Worm (Caenorhabditis elegans) whole organism, L3 larva: ENCODE results near the gene msp-32.

Source experiments
- ZK546.5 ChIP-seq: sonication (generic microtip); optimal IDR thresholded peaks from 2 replicates; lab custom pipeline; 2017; ENCODE audit warnings: missing biosample characterization, missing genetic modification characterization
- ama-1 ChIP-seq: fragments of 150-350 bp; optimal IDR thresholded peaks from 2 replicates; lab custom pipeline; 2018
- ceh-16 ChIP-seq: sonication (generic microtip); optimal IDR thresholded peaks from 2 replicates; lab custom pipeline; 2017; ENCODE audit warnings: missing biosample characterization, missing genetic modification characterization
- ceh-28 ChIP-seq: fragments of 150-350 bp; optimal IDR thresholded peaks from 2 replicates; lab custom pipeline; 2014; ENCODE audit warnings: missing biosample characterization, missing genetic modification reagents, missing genetic modification characterization
- ceh-82 ChIP-seq: fragments of 150-350 bp; optimal IDR thresholded peaks from 2 replicates; lab custom pipeline; 2014; ENCODE audit warnings: missing biosample characterization, missing genetic modification characterization
- ceh-9 ChIP-seq: sonication (generic microtip); optimal IDR thresholded peaks from 2 replicates; lab custom pipeline; 2018; ENCODE audit warnings: missing biosample characterization, missing genetic modification characterization
- egl-27 ChIP-seq: sonication (generic microtip); optimal IDR thresholded peaks from 4 replicates; lab custom pipeline; 2017; ENCODE audit warnings: missing biosample characterization, missing genetic modification reagents, missing genetic modification characterization
- egl-5 ChIP-seq: fragments of 150-350 bp; optimal IDR thresholded peaks from 2 replicates; lab custom pipeline; 2017; ENCODE audit warnings: missing biosample characterization, missing genetic modification reagents, missing genetic modification characterization, inconsistent platforms
- elt-2 ChIP-seq: sonication (generic microtip); optimal IDR thresholded peaks from 2 replicates; lab custom pipeline; 2016; ENCODE audit warnings: missing genetic modification reagents, mild to moderate bottlenecking, missing genetic modification characterization, missing compliant biosample characterization
- elt-3 ChIP-seq, 3 experiments: fragments of 150-350 bp in 1 of 3; sonication (generic microtip) in 2 of 3; optimal IDR thresholded peaks; 2 replicates in 2 of 3; 4 replicates in 1 of 3; lab custom pipeline; 2014 to 2017; ENCODE audit warnings: missing biosample characterization in 3 of 3, missing genetic modification characterization in 3 of 3
- fkh-10 ChIP-seq: sonication (generic microtip); optimal IDR thresholded peaks from 2 replicates; lab custom pipeline; 2017; ENCODE audit warnings: missing biosample characterization, missing genetic modification reagents, missing genetic modification characterization
- fos-1 ChIP-seq: fragments of 150-350 bp; optimal IDR thresholded peaks from 2 replicates; lab custom pipeline; 2014; ENCODE audit warnings: missing biosample characterization, missing genetic modification characterization
- hmg-11 ChIP-seq: sonication (generic microtip); optimal IDR thresholded peaks from 2 replicates; lab custom pipeline; 2016; ENCODE audit warnings: missing genetic modification characterization, missing compliant biosample characterization
- jun-1 ChIP-seq: fragments of 150-350 bp; optimal IDR thresholded peaks from 2 replicates; lab custom pipeline; 2014; ENCODE audit warnings: missing biosample characterization, missing genetic modification reagents, missing genetic modification characterization
- lin-15B ChIP-seq: fragments of 150-350 bp; optimal IDR thresholded peaks from 2 replicates; lab custom pipeline; 2014; ENCODE audit warnings: missing biosample characterization, missing genetic modification characterization
- lin-39 ChIP-seq: fragments of 150-350 bp; optimal IDR thresholded peaks from 2 replicates; lab custom pipeline; 2018; ENCODE audit warnings: missing biosample characterization, missing genetic modification reagents, missing genetic modification characterization
- lsy-12 ChIP-seq: sonication (generic microtip); optimal IDR thresholded peaks from 2 replicates; lab custom pipeline; 2016; ENCODE audit warnings: mild to moderate bottlenecking, missing genetic modification characterization, missing compliant biosample characterization
- mdl-1 ChIP-seq: fragments of 150-350 bp; optimal IDR thresholded peaks from 2 replicates; lab custom pipeline; 2014; ENCODE audit warnings: missing biosample characterization, missing genetic modification characterization
- nfya-1 ChIP-seq: sonication (generic microtip); optimal IDR thresholded peaks from 2 replicates; lab custom pipeline; 2017; ENCODE audit warnings: missing genetic modification characterization, mild to moderate bottlenecking, missing compliant biosample characterization, antibody characterized with exemption, moderate library complexity; ENCODE audit not compliant: insufficient read depth
- nhr-11 ChIP-seq: fragments of 150-350 bp; optimal IDR thresholded peaks from 2 replicates; lab custom pipeline; 2014; ENCODE audit warnings: missing biosample characterization, missing genetic modification characterization
- nhr-12 ChIP-seq: fragments of 150-350 bp; optimal IDR thresholded peaks from 2 replicates; lab custom pipeline; 2014; ENCODE audit warnings: missing biosample characterization, missing genetic modification characterization
- nhr-23 ChIP-seq: fragments of 150-350 bp; optimal IDR thresholded peaks from 2 replicates; lab custom pipeline; 2014; ENCODE audit warnings: missing biosample characterization, missing genetic modification reagents, missing genetic modification characterization
- nhr-25 ChIP-seq: sonication (generic microtip); optimal IDR thresholded peaks from 2 replicates; lab custom pipeline; 2017; ENCODE audit warnings: missing biosample characterization, missing genetic modification characterization
- nhr-28 ChIP-seq: fragments of 150-350 bp; optimal IDR thresholded peaks from 2 replicates; lab custom pipeline; 2014; ENCODE audit warnings: missing biosample characterization, missing genetic modification characterization
- nhr-77 ChIP-seq: fragments of 150-350 bp; optimal IDR thresholded peaks from 2 replicates; lab custom pipeline; 2014; ENCODE audit warnings: missing biosample characterization, missing genetic modification characterization
- pha-4 ChIP-seq: fragments of 150-350 bp; optimal IDR thresholded peaks from 2 replicates; lab custom pipeline; 2014; ENCODE audit warnings: missing biosample characterization, missing genetic modification reagents, missing genetic modification characterization
- pqm-1 ChIP-seq: fragments of 150-350 bp; optimal IDR thresholded peaks from 2 replicates; lab custom pipeline; 2017; ENCODE audit warnings: missing biosample characterization, missing genetic modification characterization, inconsistent platforms
- sea-2 ChIP-seq: fragments of 150-350 bp; sonication (generic microtip); optimal IDR thresholded peaks from 4 replicates; lab custom pipeline; 2014; ENCODE audit warnings: missing biosample characterization, missing genetic modification reagents, missing genetic modification characterization
- skn-1 ChIP-seq: fragments of 150-350 bp; optimal IDR thresholded peaks from 2 replicates; lab custom pipeline; 2014; ENCODE audit warnings: missing biosample characterization, missing genetic modification characterization
- snpc-4 ChIP-seq: fragments of 150-350 bp; optimal IDR thresholded peaks from 2 replicates; lab custom pipeline; 2014; ENCODE audit warnings: missing biosample characterization, missing genetic modification characterization
- tbx-2 ChIP-seq: sonication (generic microtip); optimal IDR thresholded peaks from 2 replicates; lab custom pipeline; 2016; ENCODE audit warnings: mild to moderate bottlenecking, missing genetic modification characterization, missing compliant biosample characterization
- zag-1 ChIP-seq: fragments of 150-350 bp; optimal IDR thresholded peaks from 2 replicates; lab custom pipeline; 2014; ENCODE audit warnings: missing biosample characterization, missing genetic modification characterization
- ztf-11 ChIP-seq: fragments of 150-350 bp; optimal IDR thresholded peaks from 2 replicates; lab custom pipeline; 2014; ENCODE audit warnings: missing biosample characterization, missing genetic modification characterization

Gene msp-32

ce11 chrII:4904778-4905177 lies 6.1 kb downstream of the msp-32 start, which contains the start of gene btbd-10:
TSS of gene btbd-10 (plus strand) at chrII:4905008.
- TF ChIP-seq elt-2 (tag; lab: Kevin White, UChicago) (peak; percentile 75), jun-1 (no peak)

DNA sequence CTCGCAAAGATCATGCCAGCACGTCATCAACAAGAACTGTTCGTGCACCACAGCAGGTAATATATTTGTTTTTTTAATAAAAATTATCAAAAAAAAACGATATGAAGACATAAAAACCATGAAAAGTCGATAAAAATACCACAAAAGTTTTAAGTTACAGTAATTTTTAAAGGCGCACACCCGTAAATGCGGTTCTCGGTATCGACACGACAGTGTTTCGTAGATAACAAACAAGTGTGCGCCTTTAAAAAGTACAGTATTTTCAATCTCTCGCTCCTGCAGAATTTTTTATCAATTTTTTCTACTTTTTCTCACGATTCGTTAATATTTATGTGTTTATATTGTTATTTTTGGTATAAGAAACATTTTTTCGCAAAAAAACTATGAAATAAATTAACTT lies 6.7 kb downstream of the msp-32 start:
- TF ChIP-seq lin-15B (tag; lab: Kevin White, UChicago) = no peak
- TF ChIP-seq ceh-28 (tag; lab: Kevin White, UChicago) = no peak
- no peak for TF ChIP-seq pqm-1
- no peak for TF ChIP-seq nhr-28 (tag; lab: Kevin White, UChicago)
- no peak for TF ChIP-seq nhr-12 (tag; lab: Kevin White, UChicago)
- no peak for TF ChIP-seq ama-1 (lab: Kevin White, UChicago)
- no peak for TF ChIP-seq nhr-11 (tag; lab: Kevin White, UChicago)
- TF ChIP-seq sea-2 (GFP tag; lab: Kevin White, UChicago) = no peak
- TF ChIP-seq lsy-12 (tag; lab: Kevin White, UChicago) = no peak
- no peak for TF ChIP-seq elt-3 (tag; optimal IDR thresholded peaks at IDR 0.05; lab: Kevin White, UChicago)
- no peak for TF ChIP-seq lin-39 (tag; lab: Kevin White, UChicago)
- TF ChIP-seq egl-27 = no peak
- TF ChIP-seq nhr-23 (tag; lab: Kevin White, UChicago) = no peak
- no peak for TF ChIP-seq ceh-16
- TF ChIP-seq tbx-2 (tag; lab: Kevin White, UChicago) = no peak
- TF ChIP-seq ceh-82 (tag; lab: Kevin White, UChicago) = no peak
- no peak for TF ChIP-seq pha-4 (tag; lab: Kevin White, UChicago)
- no peak for TF ChIP-seq nfya-1 (tag; lab: Kevin White, UChicago)
- no peak for TF ChIP-seq ceh-9 (tag; lab: Kevin White, UChicago)
- TF ChIP-seq hmg-11 (tag; lab: Kevin White, UChicago) = no peak

ce11 chrII:4905883-4906282 lies 7.3 kb downstream of the msp-32 start:
- TF ChIP-seq tbx-2 (tag; lab: Kevin White, UChicago) (no peak), ZK546.5 (no peak), ceh-9 (tag; lab: Kevin White, UChicago) (no peak), zag-1 (tag; lab: Kevin White, UChicago) (no peak)

DNA sequence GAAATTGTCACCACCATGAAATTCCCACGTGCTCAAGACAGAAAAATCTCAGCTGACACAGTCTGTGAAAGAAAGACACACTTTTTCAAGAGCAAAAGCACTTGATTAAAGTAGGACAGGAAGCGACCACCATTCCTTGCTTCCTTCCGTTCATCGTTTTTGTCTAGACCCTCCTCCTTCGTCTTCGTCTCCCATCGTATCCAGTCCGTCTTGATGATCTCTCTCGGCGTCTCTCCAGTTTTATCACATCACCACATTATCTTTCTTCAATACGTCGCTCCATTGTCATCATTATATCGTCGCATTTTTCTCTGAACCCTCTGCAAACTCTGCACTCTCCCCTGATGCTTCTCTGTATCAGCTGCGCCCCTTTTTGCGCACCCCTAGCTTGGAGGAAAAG lies 9.5 kb downstream of the msp-32 start:
- TF ChIP-seq skn-1 (tag; lab: Kevin White, UChicago) (peak; percentile 93), fos-1 (tag; lab: Kevin White, UChicago) (no peak), jun-1 (no peak), tbx-2 (tag; lab: Kevin White, UChicago) (peak; percentile 5), nhr-23 (tag; lab: Kevin White, UChicago) (peak; percentile 26), nfya-1 (tag; lab: Kevin White, UChicago) (peak; percentile 48), egl-5 (tag; lab: Kevin White, UChicago) (peak; percentile 88), lin-39 (tag; lab: Kevin White, UChicago) (peak; percentile 25), mdl-1 (tag; lab: Kevin White, UChicago) (no peak), ceh-28 (tag; lab: Kevin White, UChicago) (no peak), nhr-77 (tag; lab: Kevin White, UChicago) (no peak), fkh-10 (GFP tag; lab: Kevin White, UChicago) (no peak), pha-4 (tag; lab: Kevin White, UChicago) (no peak), elt-2 (tag; lab: Kevin White, UChicago) (peak; percentile 22)

DNA sequence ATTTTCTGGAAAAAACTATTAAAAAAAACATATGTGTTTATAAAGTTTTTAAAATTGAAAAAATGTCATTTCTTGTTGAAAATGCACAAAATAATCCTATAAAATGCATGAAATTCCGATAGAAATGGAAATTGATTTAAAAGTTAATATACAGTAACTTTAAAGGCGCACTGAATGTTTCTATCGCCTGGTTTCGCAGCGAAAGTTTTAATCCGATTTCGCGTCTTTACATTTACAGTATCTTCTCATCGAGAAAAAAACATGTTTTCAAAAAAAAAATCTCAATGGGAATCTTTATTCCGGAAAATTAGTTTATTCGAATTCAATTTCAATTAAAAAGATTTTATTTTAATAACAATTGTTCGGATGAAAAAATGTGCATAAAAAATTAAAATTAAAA lies 15.6 kb downstream of the msp-32 start, which contains the start of gene R05F9.11:
Gene R05F9.11, minus strand, starts transcription at position 5 of the 400 bp plus-strand sequence.
- TF ChIP-seq elt-2 (tag; lab: Kevin White, UChicago) (peak; percentile 13), snpc-4 (tag; lab: Kevin White, UChicago) (no peak), nhr-25 (tag; lab: Kevin White, UChicago) (no peak), nhr-77 (tag; lab: Kevin White, UChicago) (no peak), ztf-11 (no peak)
